Worm (Caenorhabditis elegans) whole organism, L3 larva: ENCODE results near the gene dhrr-1.

ENCODE experiments used
- daf-12 ChIP-seq: fragments of 150-350 bp; optimal IDR thresholded peaks from 2 replicates; lab custom pipeline; 2014; ENCODE audit warnings: missing biosample characterization, missing genetic modification reagents, missing genetic modification characterization
- jun-1 ChIP-seq: fragments of 150-350 bp; optimal IDR thresholded peaks from 2 replicates; lab custom pipeline; 2014; ENCODE audit warnings: missing biosample characterization, missing genetic modification reagents, missing genetic modification characterization
- lin-39 ChIP-seq: fragments of 150-350 bp; optimal IDR thresholded peaks from 2 replicates; lab custom pipeline; 2018; ENCODE audit warnings: missing biosample characterization, missing genetic modification reagents, missing genetic modification characterization
- nhr-11 ChIP-seq: fragments of 150-350 bp; optimal IDR thresholded peaks from 2 replicates; lab custom pipeline; 2014; ENCODE audit warnings: missing biosample characterization, missing genetic modification characterization
- nhr-237 ChIP-seq: fragments of 150-350 bp; optimal IDR thresholded peaks from 2 replicates; lab custom pipeline; 2014; ENCODE audit warnings: missing biosample characterization, missing genetic modification characterization
- nhr-43 ChIP-seq: sonication (generic microtip); optimal IDR thresholded peaks from 2 replicates; lab custom pipeline; 2016; ENCODE audit warnings: mild to moderate bottlenecking, missing genetic modification characterization, missing compliant biosample characterization; ENCODE audit not compliant: poor library complexity, severe bottlenecking
- pqm-1 ChIP-seq: fragments of 150-350 bp; optimal IDR thresholded peaks from 2 replicates; lab custom pipeline; 2017; ENCODE audit warnings: missing biosample characterization, missing genetic modification characterization, inconsistent platforms
- tbx-2 ChIP-seq: sonication (generic microtip); optimal IDR thresholded peaks from 2 replicates; lab custom pipeline; 2016; ENCODE audit warnings: mild to moderate bottlenecking, missing genetic modification characterization, missing compliant biosample characterization
- unc-62 ChIP-seq: fragments of 150-350 bp; sonication (generic microtip); optimal IDR thresholded peaks from 4 replicates; lab custom pipeline; 2014; ENCODE audit warnings: missing biosample characterization, missing genetic modification reagents, missing genetic modification characterization
- zag-1 ChIP-seq: fragments of 150-350 bp; optimal IDR thresholded peaks from 2 replicates; lab custom pipeline; 2014; ENCODE audit warnings: missing biosample characterization, missing genetic modification characterization
- ztf-11 ChIP-seq: fragments of 150-350 bp; optimal IDR thresholded peaks from 2 replicates; lab custom pipeline; 2014; ENCODE audit warnings: missing biosample characterization, missing genetic modification characterization

DNA sequence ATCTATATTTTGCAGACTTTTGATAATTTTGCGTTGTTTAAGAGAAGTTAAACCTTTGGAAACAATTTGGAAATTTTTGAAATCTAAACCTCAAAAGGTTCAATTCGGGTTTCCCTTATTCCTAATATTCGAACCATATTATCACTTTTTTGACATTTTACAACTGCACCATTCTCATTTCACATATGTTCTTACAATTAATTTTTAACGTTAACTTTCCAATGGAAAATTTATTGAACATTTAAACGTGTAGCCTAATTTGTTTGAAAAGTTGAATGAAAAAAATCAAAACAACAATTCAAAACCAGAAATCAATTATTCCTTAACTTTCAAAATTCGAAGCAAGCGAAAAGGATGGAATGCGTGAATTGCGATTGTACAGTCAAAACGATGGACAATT, 20.5 kb upstream of the dhrr-1 start, which contains the start of gene ZK637.12:
- TF ChIP-seq nhr-43 (no peak), ztf-11 (tag; lab: Kevin White, UChicago) (no peak), unc-62 (GFP tag; lab: Kevin White, UChicago) (no peak), daf-12 (tag; lab: Kevin White, UChicago) (no peak), tbx-2 (no peak), jun-1 (tag; lab: Kevin White, UChicago) (no peak), pqm-1 (tag; lab: Kevin White, UChicago) (no peak), nhr-237 (tag; lab: Kevin White, UChicago) (no peak), nhr-11 (tag; lab: Kevin White, UChicago) (no peak), zag-1 (tag; lab: Kevin White, UChicago) (no peak), lin-39 (tag; lab: Kevin White, UChicago) (no peak)
